Fruit fly (Drosophila melanogaster): ENCODE measurements around the gene Sol1.

Gene Sol1

DNA sequence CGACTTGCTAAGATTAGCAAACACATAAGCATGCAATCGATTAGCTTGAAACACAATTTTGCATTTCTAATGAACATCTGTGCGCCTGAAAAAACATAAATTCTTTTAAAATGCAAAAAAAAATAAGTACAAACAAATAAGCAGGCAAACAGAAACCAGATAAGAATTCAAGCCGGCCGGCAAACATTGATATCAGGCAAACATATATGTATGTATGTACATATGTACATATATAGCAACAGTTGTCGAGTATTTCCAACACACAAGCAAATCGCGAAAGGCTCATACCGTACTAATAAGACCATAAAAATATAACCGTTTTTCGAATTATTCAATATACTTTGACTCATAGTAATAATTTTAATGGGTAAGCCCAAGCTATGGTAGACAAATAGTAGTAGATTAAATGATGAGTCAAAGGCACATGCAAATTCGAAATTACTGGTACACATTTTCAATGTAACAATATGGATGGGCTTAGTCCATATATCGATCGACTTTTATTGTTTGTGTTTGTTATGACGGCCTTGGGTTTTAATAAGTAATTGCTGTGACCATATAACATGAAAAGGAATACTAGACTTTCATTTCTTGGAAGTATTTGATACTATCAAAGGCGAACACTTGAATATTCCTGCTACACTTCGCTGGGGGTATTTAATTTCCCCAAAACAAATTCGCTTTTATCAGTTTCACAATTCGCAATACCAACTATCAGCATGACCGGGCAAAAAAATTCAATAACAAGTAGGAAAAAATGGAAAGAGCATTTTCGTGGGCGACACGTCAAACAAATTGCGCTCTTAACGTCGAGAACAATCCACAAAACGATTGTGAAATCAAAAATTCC is 16.0 kb upstream of the Sol1 start:
- TF ChIP-seq noc (tag; optimal IDR thresholded peaks at IDR 0.05): no peak

dm6 chr3R:12370643-12370995 is 15.4 kb upstream of the Sol1 start:
- TF ChIP-seq noc (tag; optimal IDR thresholded peaks at IDR 0.05): peak; percentile 42

dm6 chr3R:12371671-12372070 is 14.4 kb upstream of the Sol1 start, which contains the start of gene GstD2:
GstD2 (plus strand) TSS chr3R:12371971.
- TF ChIP-seq noc (tag; optimal IDR thresholded peaks at IDR 0.05): no peak

- TF ChIP-seq noc (tag; optimal IDR thresholded peaks at IDR 0.05): no peak
These were observed 13.2 kb upstream of the Sol1 start, which contains the start of gene GstD3 for dm6 chr3R:12372800-12373199. GstD3 (plus strand) TSS chr3R:12373068.

dm6 chr3R:12373800-12374199 is 12.2 kb upstream of the Sol1 start, which contains the start of gene GstD4:
GstD4 (plus strand) TSS chr3R:12374100.
- TF ChIP-seq noc (tag; optimal IDR thresholded peaks at IDR 0.05): no peak

DNA sequence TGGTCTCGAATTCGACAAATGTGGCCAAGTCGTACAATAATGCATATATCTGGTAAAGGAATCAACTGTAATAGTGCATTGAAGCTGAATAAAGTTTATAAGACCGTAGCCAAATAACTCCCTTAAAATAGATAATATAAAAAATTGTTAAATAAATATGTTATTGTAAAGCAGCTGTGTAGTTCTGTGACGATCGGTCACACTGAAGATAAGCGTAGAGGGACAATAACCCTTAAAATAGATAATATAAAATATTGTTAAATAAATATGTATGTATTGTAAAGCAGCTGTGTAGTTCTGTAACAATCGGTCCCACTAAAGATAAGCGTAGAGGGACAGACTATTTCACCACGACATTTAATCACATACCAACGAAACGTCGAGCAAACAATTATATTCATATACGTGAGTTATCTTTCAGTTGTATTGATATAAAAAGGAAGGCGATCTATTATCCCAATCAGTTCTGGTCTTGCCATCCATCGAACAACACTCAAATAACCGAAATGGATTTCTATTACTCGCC is 10.7 kb upstream of the Sol1 start, which contains the start of gene GstD5:
GstD5 (plus strand) TSS at position 476 of the 526 bp plus-strand sequence.
- no peak for TF ChIP-seq noc (tag; optimal IDR thresholded peaks at IDR 0.05)

DNA sequence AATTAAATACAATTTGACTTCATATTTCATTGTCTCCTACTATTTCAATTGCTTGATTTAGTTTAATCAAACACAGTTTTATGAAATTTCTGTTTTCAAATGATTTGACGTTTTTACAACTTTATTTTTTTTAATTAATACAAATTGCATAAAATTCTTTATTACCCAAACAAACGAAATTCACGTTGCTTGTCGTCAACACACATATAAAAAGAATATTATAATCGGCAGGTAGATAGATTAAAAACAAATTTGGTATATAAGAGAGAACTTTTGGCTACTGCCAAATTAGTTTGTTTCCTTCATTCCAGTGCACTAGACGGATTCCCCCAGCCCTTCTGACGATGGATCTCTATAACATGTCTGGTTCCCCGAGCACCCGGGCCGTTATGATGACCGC is 9.2 kb upstream of the Sol1 start, which contains the start of gene GstD6:
GstD6 (plus strand) TSS at position 301 of the 400 bp plus-strand sequence.
- no peak for TF ChIP-seq noc (tag; optimal IDR thresholded peaks at IDR 0.05)

- no peak for TF ChIP-seq noc (tag; optimal IDR thresholded peaks at IDR 0.05)
These were observed 7.8 kb upstream of the Sol1 start, which contains the start of gene GstD7 for dm6 chr3R:12378200-12378599. GstD7 (plus strand) TSS chr3R:12378500.

dm6 chr3R:12379249-12379648 is 6.8 kb upstream of the Sol1 start:
- no peak for TF ChIP-seq noc (tag; optimal IDR thresholded peaks at IDR 0.05)

- no peak for TF ChIP-seq noc (tag; optimal IDR thresholded peaks at IDR 0.05)
These were observed 6.3 kb upstream of the Sol1 start, which contains the start of gene GstD8 for dm6 chr3R:12379708-12380107. GstD8 (plus strand) TSS chr3R:12380008.

DNA sequence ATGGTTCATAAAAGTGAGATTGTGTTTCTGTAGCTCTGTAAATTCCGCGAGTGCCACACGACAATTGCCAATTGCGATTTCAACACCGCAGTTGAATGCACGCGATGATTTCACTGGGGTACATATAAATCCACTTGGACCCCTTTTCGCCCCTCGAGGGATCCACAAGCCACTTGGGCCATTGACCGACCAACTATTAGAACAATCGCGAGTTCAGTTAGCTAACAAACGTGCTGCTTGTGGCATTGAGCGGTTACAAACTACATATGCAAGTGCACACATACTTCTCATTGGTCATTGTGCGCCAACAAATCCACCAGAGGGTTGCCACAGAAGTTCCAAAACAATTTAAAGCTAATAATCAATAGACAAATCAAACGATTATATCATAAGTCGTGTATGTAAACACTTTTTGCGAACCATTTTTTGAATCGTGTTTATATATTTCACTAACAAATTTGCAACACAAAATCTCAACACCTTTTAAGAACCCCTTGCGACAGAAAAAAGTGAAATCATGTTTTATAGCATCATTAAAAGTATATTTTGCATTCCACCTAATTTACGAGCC is 4.8 kb upstream of the Sol1 start:
- TF ChIP-seq noc (tag; optimal IDR thresholded peaks at IDR 0.05): no peak

- no peak for TF ChIP-seq noc (tag; optimal IDR thresholded peaks at IDR 0.05)
These were observed 3.5 kb upstream of the Sol1 start, which contains the start of gene CG10035 for dm6 chr3R:12382563-12382962. CG10035 (minus strand) TSS chr3R:12382691.

DNA sequence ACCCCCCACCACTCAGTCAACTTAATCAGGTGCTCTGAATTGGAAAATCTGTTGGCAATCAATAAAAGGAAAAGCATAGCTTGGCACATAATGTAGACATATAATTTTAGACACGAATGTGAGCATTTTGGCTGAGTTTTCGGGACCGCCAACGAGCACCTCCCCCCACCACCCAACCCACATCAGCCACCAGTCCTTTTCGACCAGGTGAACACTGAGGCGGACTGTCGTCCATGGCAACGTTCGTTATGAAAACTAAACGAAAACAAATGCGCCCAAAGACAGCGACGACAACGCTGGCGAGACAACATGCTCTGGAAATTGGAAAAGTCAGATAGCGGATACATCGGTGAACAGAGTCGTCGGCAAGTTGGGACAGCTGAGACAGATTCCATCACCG is 3.0 kb upstream of the Sol1 start, which contains the start of gene GstD11:
GstD11 (plus strand) TSS at position 301 of the 400 bp plus-strand sequence.
- TF ChIP-seq noc (tag; optimal IDR thresholded peaks at IDR 0.05): no peak

dm6 chr3R:12383784-12384183 is 2.3 kb upstream of the Sol1 start:
- no peak for TF ChIP-seq noc (tag; optimal IDR thresholded peaks at IDR 0.05)

DNA sequence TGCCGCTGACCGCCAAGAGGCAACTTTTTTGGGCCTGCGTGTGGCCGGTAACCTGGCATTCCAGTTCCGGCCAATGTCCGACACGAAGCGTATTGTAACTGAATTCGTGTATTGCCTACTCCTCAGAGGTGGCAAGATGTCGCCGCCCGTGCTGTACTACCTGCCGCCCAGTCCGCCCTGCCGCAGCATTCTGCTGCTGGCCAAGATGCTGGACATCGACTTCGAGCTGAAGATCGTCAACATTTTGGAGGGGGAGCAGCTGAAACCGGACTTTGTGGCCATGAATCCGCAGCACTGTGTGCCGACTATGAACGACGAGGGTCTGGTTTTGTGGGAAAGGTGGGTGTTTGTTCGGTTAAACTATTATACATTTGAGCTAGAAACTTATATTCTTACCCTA is 1.8 kb upstream of the Sol1 start:
- no peak for TF ChIP-seq noc (tag; optimal IDR thresholded peaks at IDR 0.05)

dm6 chr3R:12386965-12387364 is 916 bp downstream of the Sol1 start, which contains the start of gene CG33098:
CG33098 (plus strand) TSS chr3R:12387188.
- no peak for TF ChIP-seq noc (tag; optimal IDR thresholded peaks at IDR 0.05)

Data from whole organism, larva.